Worm (Caenorhabditis elegans) whole organism, young adult: ENCODE data around the gene str-118.

ENCODE experiments used
- B0261.1 ChIP-seq: sonication (generic microtip); optimal IDR thresholded peaks from 2 replicates; lab custom pipeline; 2016; ENCODE audit warnings: mild to moderate bottlenecking, missing genetic modification characterization, moderate library complexity, missing compliant biosample characterization
- D2030.7 ChIP-seq: fragments of 200-800 bp; sonication (Bioruptor generic); IDR thresholded peaks from 2 replicates; pipeline ENCODE4 v1.3.6; 2022; ENCODE audit warnings: missing genetic modification reagents, missing genetic modification characterization, missing compliant biosample characterization
- F10E7.11 ChIP-seq: sonication (generic microtip); optimal IDR thresholded peaks from 2 replicates; lab custom pipeline; 2017; ENCODE audit warnings: mild to moderate bottlenecking, missing genetic modification characterization, moderate library complexity, missing compliant biosample characterization
- F23B12.7 ChIP-seq: sonication (generic microtip); optimal IDR thresholded peaks from 2 replicates; lab custom pipeline; 2017; ENCODE audit warnings: missing genetic modification characterization, mild to moderate bottlenecking, missing compliant biosample characterization, antibody characterized with exemption, moderate library complexity; ENCODE audit not compliant: insufficient read depth
- F33H1.4 ChIP-seq: fragments of 200-800 bp; sonication (Bioruptor generic); IDR thresholded peaks from 2 replicates; pipeline ENCODE4 v1.3.6; 2022; ENCODE audit warnings: missing genetic modification reagents, missing genetic modification characterization, missing compliant biosample characterization
- F39B2.1 ChIP-seq: fragments of 200-800 bp; sonication (Bioruptor generic); IDR thresholded peaks from 2 replicates; pipeline ENCODE4 v1.3.6; 2022; ENCODE audit warnings: missing genetic modification reagents, missing genetic modification characterization, missing compliant biosample characterization
- F49E8.2 ChIP-seq: sonication (generic microtip); optimal IDR thresholded peaks from 3 replicates; lab custom pipeline; 2017; ENCODE audit warnings: missing genetic modification characterization, mild to moderate bottlenecking, missing compliant biosample characterization, antibody characterized with exemption, moderate library complexity; ENCODE audit not compliant: insufficient read depth
- K11D2.4 ChIP-seq: fragments of 200-800 bp; sonication (Bioruptor generic); IDR thresholded peaks from 2 replicates; pipeline ENCODE4 v1.3.6; 2022; ENCODE audit warnings: missing genetic modification reagents, missing genetic modification characterization, missing compliant biosample characterization
- Y56A3A.18 ChIP-seq: fragments of 200-800 bp; sonication (Bioruptor generic); IDR thresholded peaks from 2 replicates; pipeline ENCODE4 v1.3.6; 2022; ENCODE audit warnings: missing genetic modification reagents, missing genetic modification characterization, missing compliant biosample characterization
- aptf-3 ChIP-seq: fragments of 200-800 bp; sonication (Bioruptor generic); IDR thresholded peaks from 2 replicates; pipeline ENCODE4 v1.3.6; 2022; ENCODE audit warnings: missing genetic modification characterization, missing compliant biosample characterization
- athp-1 ChIP-seq: sonication (generic microtip); optimal IDR thresholded peaks from 2 replicates; lab custom pipeline; 2017; ENCODE audit warnings: mild to moderate bottlenecking, missing genetic modification characterization, missing compliant biosample characterization
- cebp-2 ChIP-seq: fragments of 200-800 bp; sonication (Bioruptor generic); IDR thresholded peaks from 2 replicates; pipeline ENCODE4 v1.3.6; 2022; ENCODE audit warnings: missing genetic modification characterization, missing compliant biosample characterization
- ceh-100 ChIP-seq: fragments of 200-800 bp; sonication (Bioruptor generic); IDR thresholded peaks from 2 replicates; pipeline ENCODE4 v1.3.6; 2022; ENCODE audit warnings: missing genetic modification reagents, missing genetic modification characterization, missing compliant biosample characterization
- ceh-40 ChIP-seq: fragments of 200-800 bp; sonication (Bioruptor generic); IDR thresholded peaks from 2 replicates; pipeline ENCODE4 v1.3.6; 2022; ENCODE audit warnings: missing genetic modification characterization, missing compliant biosample characterization
- ceh-79 ChIP-seq: sonication (generic microtip); optimal IDR thresholded peaks from 2 replicates; lab custom pipeline; 2017; ENCODE audit warnings: mild to moderate bottlenecking, missing genetic modification characterization, missing compliant biosample characterization
- chd-7 ChIP-seq: sonication (generic microtip); optimal IDR thresholded peaks from 2 replicates; lab custom pipeline; 2016; ENCODE audit warnings: mild to moderate bottlenecking, missing genetic modification characterization, moderate library complexity, missing compliant biosample characterization
- dpff-1 ChIP-seq: sonication (generic microtip); optimal IDR thresholded peaks from 2 replicates; lab custom pipeline; 2017; ENCODE audit warnings: mild to moderate bottlenecking, missing genetic modification characterization, missing compliant biosample characterization
- dpl-1 ChIP-seq: fragments of 150-350 bp; optimal IDR thresholded peaks from 2 replicates; lab custom pipeline; 2014; ENCODE audit warnings: missing biosample characterization, missing genetic modification reagents, missing genetic modification characterization
- ekl-4 ChIP-seq: fragments of 200-800 bp; sonication (Bioruptor generic); IDR thresholded peaks from 2 replicates; pipeline ENCODE4 v1.3.6; 2022; ENCODE audit warnings: missing genetic modification reagents, missing genetic modification characterization, missing compliant biosample characterization
- hlh-12 ChIP-seq: sonication (generic microtip); optimal IDR thresholded peaks from 2 replicates; lab custom pipeline; 2016; ENCODE audit warnings: missing genetic modification characterization, missing compliant biosample characterization
- hmg-1.2 ChIP-seq: fragments of 200-800 bp; sonication (Bioruptor generic); IDR thresholded peaks from 2 replicates; pipeline ENCODE4 v1.3.6; 2022; ENCODE audit warnings: missing genetic modification reagents, missing genetic modification characterization, missing compliant biosample characterization
- lsy-27 ChIP-seq: sonication (generic microtip); optimal IDR thresholded peaks from 2 replicates; lab custom pipeline; 2017; ENCODE audit warnings: missing genetic modification characterization, mild to moderate bottlenecking, missing compliant biosample characterization, antibody characterized with exemption, missing genotype, borderline replicate concordance; ENCODE audit not compliant: insufficient read depth
- madf-3 ChIP-seq: fragments of 200-800 bp; sonication (Bioruptor generic); IDR thresholded peaks from 2 replicates; pipeline ENCODE4 v1.3.6; 2022; ENCODE audit warnings: missing genetic modification reagents, missing genetic modification characterization, missing compliant biosample characterization
- madf-6 ChIP-seq: fragments of 200-800 bp; sonication (Bioruptor generic); IDR thresholded peaks from 2 replicates; pipeline ENCODE4 v1.3.6; 2022; ENCODE audit warnings: missing genetic modification reagents, missing genetic modification characterization, missing compliant biosample characterization
- madf-8 ChIP-seq: fragments of 200-800 bp; sonication (Bioruptor generic); conservative IDR thresholded peaks from 2 replicates; pipeline ENCODE4 v1.3.6; 2022; ENCODE audit warnings: missing genetic modification reagents, missing genetic modification characterization, missing compliant biosample characterization
- mes-4 ChIP-seq: sonication (generic microtip); optimal IDR thresholded peaks from 2 replicates; lab custom pipeline; 2016; ENCODE audit warnings: missing genotype, missing genetic modification characterization, missing compliant biosample characterization
- nfya-1 ChIP-seq: sonication (generic microtip); optimal IDR thresholded peaks from 2 replicates; lab custom pipeline; 2017; ENCODE audit warnings: antibody characterized with exemption, missing compliant biosample characterization, missing genetic modification characterization, borderline replicate concordance; ENCODE audit not compliant: insufficient read depth
- nfya-2 ChIP-seq: fragments of 200-800 bp; sonication (Bioruptor generic); IDR thresholded peaks from 2 replicates; pipeline ENCODE4 v1.3.6; 2022; ENCODE audit warnings: missing genetic modification reagents, missing genetic modification characterization, missing compliant biosample characterization
- nfyb-1 ChIP-seq: fragments of 200-800 bp; sonication (Bioruptor generic); IDR thresholded peaks from 2 replicates; pipeline ENCODE4 v1.3.6; 2022; ENCODE audit warnings: missing genetic modification reagents, missing genetic modification characterization, missing compliant biosample characterization
- nhr-120 ChIP-seq: fragments of 200-800 bp; sonication (Bioruptor generic); IDR thresholded peaks from 2 replicates; pipeline ENCODE4 v1.3.6; 2022; ENCODE audit warnings: missing genetic modification characterization, missing compliant biosample characterization
- nhr-27 ChIP-seq: fragments of 200-800 bp; sonication (Bioruptor generic); optimal IDR thresholded peaks from 2 replicates; lab custom pipeline; 2018; ENCODE audit warnings: mild to moderate bottlenecking, missing genetic modification characterization, moderate library complexity, missing compliant biosample characterization
- rcor-1 ChIP-seq: fragments of 200-800 bp; sonication (Bioruptor generic); IDR thresholded peaks from 2 replicates; pipeline ENCODE4 v1.3.6; 2022; ENCODE audit warnings: missing genetic modification reagents, missing genetic modification characterization, missing compliant biosample characterization
- rpc-1 ChIP-seq, 2 experiments: fragments of 150-350 bp in 1 of 2; sonication (generic microtip) in 1 of 2; optimal IDR thresholded peaks; 2 replicates each; lab custom pipeline; 2014 to 2018; ENCODE audit warnings: missing biosample characterization in 1 of 2, missing genetic modification characterization in 1 of 2, missing genetic modification reagents in 1 of 2, missing genotype in 1 of 2
- sea-2 ChIP-seq: fragments of 200-800 bp; sonication (Bioruptor generic); IDR thresholded peaks from 2 replicates; pipeline ENCODE4 v1.3.6; 2022; ENCODE audit warnings: missing genetic modification characterization, missing compliant biosample characterization
- snpc-3.4 ChIP-seq: sonication (generic microtip); optimal IDR thresholded peaks from 2 replicates; lab custom pipeline; 2017; ENCODE audit warnings: missing genetic modification characterization, mild to moderate bottlenecking, missing compliant biosample characterization, antibody characterized with exemption, moderate library complexity, missing genotype, missing genetic modification reagents
- sptf-2 ChIP-seq: fragments of 200-800 bp; sonication (Bioruptor generic); optimal IDR thresholded peaks from 2 replicates; lab custom pipeline; 2018; ENCODE audit warnings: mild to moderate bottlenecking, missing genetic modification characterization, missing compliant biosample characterization
- tlf-1 ChIP-seq: fragments of 200-800 bp; sonication (Bioruptor generic); optimal IDR thresholded peaks from 2 replicates; lab custom pipeline; 2018; ENCODE audit warnings: mild to moderate bottlenecking, missing genetic modification characterization, missing compliant biosample characterization
- ztf-22 ChIP-seq: fragments of 200-800 bp; sonication (Bioruptor generic); optimal IDR thresholded peaks from 2 replicates; lab custom pipeline; 2018; ENCODE audit warnings: mild to moderate bottlenecking, missing genetic modification characterization, moderate library complexity, missing compliant biosample characterization
- ztf-3 ChIP-seq: fragments of 200-800 bp; sonication (Bioruptor generic); optimal IDR thresholded peaks from 2 replicates; lab custom pipeline; 2018; ENCODE audit warnings: mild to moderate bottlenecking, missing genetic modification characterization, missing compliant biosample characterization
- ztf-6 ChIP-seq: fragments of 200-800 bp; sonication (Bioruptor generic); IDR thresholded peaks from 2 replicates; pipeline ENCODE4 v1.3.6; 2022; ENCODE audit warnings: missing genetic modification reagents, missing genetic modification characterization, missing compliant biosample characterization

str-118 gene

ce11 chrV:10070541-10070940 is 18.6 kb downstream of the str-118 start, which contains the start of gene nhr-192:
Gene nhr-192, minus strand, starts transcription at chrV:10070641.
- TF ChIP-seq nfyb-1 = no peak
- TF ChIP-seq Y56A3A.18 (GFP tag; lab: Robert Waterston, UW) = no peak
- TF ChIP-seq F49E8.2 = no peak
- TF ChIP-seq ztf-6 = no peak
- TF ChIP-seq F23B12.7 (tag; lab: Kevin White, UChicago) = no peak
- no peak for TF ChIP-seq F33H1.4 (GFP tag; lab: Robert Waterston, UW)
- no peak for TF ChIP-seq tlf-1
- TF ChIP-seq B0261.1 (tag; lab: Kevin White, UChicago) = no peak
- no peak for TF ChIP-seq mes-4
- no peak for TF ChIP-seq F10E7.11
- no peak for TF ChIP-seq aptf-3 (GFP tag; lab: Robert Waterston, UW)

DNA sequence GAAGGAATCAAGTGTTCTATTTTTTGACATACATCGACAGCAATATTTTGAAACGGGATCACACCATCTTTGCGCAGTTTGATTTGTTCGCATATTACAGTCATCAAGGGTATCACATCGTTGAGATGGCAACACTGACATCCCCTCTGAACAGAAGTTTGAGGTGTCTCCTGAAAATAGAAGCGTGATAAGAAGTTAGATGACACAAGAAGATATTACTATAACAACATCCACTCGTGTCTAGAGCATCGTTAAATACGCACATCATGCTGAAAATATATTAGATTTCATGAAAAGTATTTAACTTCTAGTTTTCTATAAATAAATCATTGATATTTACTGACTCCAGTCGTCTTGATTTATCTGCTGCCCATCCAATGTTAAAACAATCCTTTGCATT is 20.8 kb downstream of the str-118 start:
- no peak for TF ChIP-seq nfya-1
- TF ChIP-seq hmg-1.2 = no peak
- TF ChIP-seq ekl-4 = no peak
- no peak for TF ChIP-seq nhr-120 (GFP tag; lab: Robert Waterston, UW)
- no peak for TF ChIP-seq dpff-1 (tag; lab: Kevin White, UChicago)
- TF ChIP-seq ztf-22 (GFP tag; lab: Kevin White, UChicago) = no peak
- no peak for TF ChIP-seq madf-3 (GFP tag; lab: Robert Waterston, UW)
- no peak for TF ChIP-seq cebp-2 (GFP tag; lab: Robert Waterston, UW)
- TF ChIP-seq sptf-2 (GFP tag; lab: Kevin White, UChicago) = no peak
- no peak for TF ChIP-seq rcor-1 (GFP tag; lab: Robert Waterston, UW)
- TF ChIP-seq K11D2.4 (GFP tag; lab: Robert Waterston, UW) = no peak
- no peak for TF ChIP-seq snpc-3.4 (tag; lab: Kevin White, UChicago)
- TF ChIP-seq athp-1 (tag; lab: Kevin White, UChicago) = no peak
- TF ChIP-seq ceh-100 (GFP tag; lab: Robert Waterston, UW) = no peak

ce11 chrV:10073793-10074192 is 21.8 kb downstream of the str-118 start, which contains the start of gene F57A8.6:
Gene F57A8.6, minus strand, starts transcription at chrV:10073893.
- TF ChIP-seq hlh-12 (no peak), aptf-3 (GFP tag; lab: Robert Waterston, UW) (no peak), lsy-27 (no peak), F23B12.7 (tag; lab: Kevin White, UChicago) (no peak), F39B2.1 (GFP tag; lab: Robert Waterston, UW) (no peak), ceh-40 (GFP tag; lab: Robert Waterston, UW) (no peak), D2030.7 (GFP tag; lab: Robert Waterston, UW) (no peak), madf-8 (GFP tag; lab: Robert Waterston, UW) (no peak)

- TF ChIP-seq ceh-79 (tag; lab: Kevin White, UChicago) (no peak), madf-6 (no peak), nfya-2 (GFP tag; lab: Robert Waterston, UW) (no peak), dpff-1 (tag; lab: Kevin White, UChicago) (no peak), nhr-27 (no peak), sea-2 (GFP tag; lab: Robert Waterston, UW) (no peak), chd-7 (no peak), dpl-1 (GFP tag; lab: Kevin White, UChicago) (no peak), B0261.1 (tag; lab: Kevin White, UChicago) (no peak), F39B2.1 (GFP tag; lab: Robert Waterston, UW) (no peak), ztf-3 (GFP tag; lab: Kevin White, UChicago) (no peak), rpc-1 (optimal IDR thresholded peaks at IDR 0.05; lab: Kevin White, UChicago) (no peak), rpc-1 (tag; optimal IDR thresholded peaks at IDR 0.05; lab: Kevin White, UChicago) (no peak)
Observed at ce11 chrV:10075441-10075840, 23.5 kb downstream of the str-118 start, which contains the start of gene F57A8.7. Gene F57A8.7, plus strand, starts transcription at chrV:10075741.
